Worm (Caenorhabditis elegans) whole organism, L1 larva: ENCODE data around the gene smex-1.
A peak's percentile ranks its signal among the peaks of the same experiment; 100 is the strongest.

Experiments used
- Y116A8C.19 ChIP-seq: sonication (generic microtip); optimal IDR thresholded peaks from 2 replicates; lab custom pipeline; 2016; ENCODE audit warnings: missing compliant biosample characterization, missing genetic modification characterization, borderline replicate concordance
- aha-1 ChIP-seq: fragments of 150-350 bp; optimal IDR thresholded peaks from 2 replicates; lab custom pipeline; 2014; ENCODE audit warnings: missing biosample characterization, missing genetic modification characterization
- alr-1 ChIP-seq: fragments of 200-800 bp; sonication (Bioruptor generic); optimal IDR thresholded peaks from 2 replicates; lab custom pipeline; 2018; ENCODE audit warnings: borderline replicate concordance, mild to moderate bottlenecking, missing genetic modification characterization, missing compliant biosample characterization
- aly-2 ChIP-seq: fragments of 150-350 bp; optimal IDR thresholded peaks from 2 replicates; lab custom pipeline; 2014; ENCODE audit warnings: missing biosample characterization, missing genetic modification characterization
- ceh-90 ChIP-seq: sonication (generic microtip); optimal IDR thresholded peaks from 2 replicates; lab custom pipeline; 2016; ENCODE audit warnings: missing genetic modification characterization, missing compliant biosample characterization
- ces-1 ChIP-seq: fragments of 150-350 bp; optimal IDR thresholded peaks from 2 replicates; lab custom pipeline; 2014; ENCODE audit warnings: missing biosample characterization, missing genetic modification reagents, missing genetic modification characterization
- dpl-1 ChIP-seq, 3 experiments: fragments of 150-350 bp in 2 of 3; sonication (generic microtip) in 1 of 3; optimal IDR thresholded peaks; 2 replicates each; lab custom pipeline; 2014 to 2017; ENCODE audit warnings: missing biosample characterization in 3 of 3, missing genetic modification characterization in 3 of 3, missing genetic modification reagents in 3 of 3
- efl-1 ChIP-seq, 4 experiments: fragments of 150-350 bp; optimal IDR thresholded peaks in 3 of 4; peaks in 1 of 4; 1 replicate in 1 of 4; 2 replicates in 3 of 4; lab custom pipeline; 2014; ENCODE audit warnings: missing biosample characterization in 2 of 4, missing genetic modification characterization in 2 of 4, missing genetic modification reagents in 2 of 4
- egl-13 ChIP-seq: sonication (generic microtip); optimal IDR thresholded peaks from 2 replicates; lab custom pipeline; 2016; ENCODE audit warnings: missing genotype, missing genetic modification reagents, missing genetic modification characterization, missing compliant biosample characterization
- egl-27 ChIP-seq, 2 experiments: fragments of 150-350 bp in 1 of 2; sonication (generic microtip); optimal IDR thresholded peaks; 3 replicates each; lab custom pipeline; 2017 to 2018; ENCODE audit warnings: missing biosample characterization in 2 of 2, missing genetic modification characterization in 2 of 2, missing genetic modification reagents in 2 of 2
- elt-2 ChIP-seq: sonication (generic microtip); optimal IDR thresholded peaks from 2 replicates; lab custom pipeline; 2016; ENCODE audit warnings: missing genetic modification characterization, mild to moderate bottlenecking, inconsistent platforms, missing compliant biosample characterization, missing genetic modification reagents
- elt-3 ChIP-seq, 6 experiments: fragments of 150-350 bp in 1 of 6; sonication (generic microtip); optimal IDR thresholded peaks; 2 replicates each; lab custom pipeline; 2017 to 2018; ENCODE audit warnings: missing biosample characterization in 6 of 6, missing genetic modification characterization in 6 of 6, inconsistent platforms in 1 of 6
- ets-5 ChIP-seq: fragments of 200-800 bp; sonication (Bioruptor generic); IDR thresholded peaks from 2 replicates; pipeline ENCODE4 v1.3.6; 2022; ENCODE audit warnings: missing genetic modification characterization, missing compliant biosample characterization
- fkh-10 ChIP-seq: sonication (generic microtip); optimal IDR thresholded peaks from 2 replicates; lab custom pipeline; 2017; ENCODE audit warnings: missing biosample characterization, missing genetic modification reagents, missing genetic modification characterization
- fkh-4 ChIP-seq: sonication (generic microtip); optimal IDR thresholded peaks from 2 replicates; lab custom pipeline; 2016; ENCODE audit warnings: missing compliant biosample characterization, missing genetic modification characterization, borderline replicate concordance
- fkh-8 ChIP-seq: sonication (generic microtip); optimal IDR thresholded peaks from 2 replicates; lab custom pipeline; 2016; ENCODE audit warnings: mild to moderate bottlenecking, missing genetic modification characterization, missing compliant biosample characterization
- fos-1 ChIP-seq: fragments of 150-350 bp; optimal IDR thresholded peaks from 2 replicates; lab custom pipeline; 2014; ENCODE audit warnings: missing biosample characterization, missing genetic modification characterization
- grh-1 ChIP-seq: fragments of 200-800 bp; sonication (Bioruptor generic); IDR thresholded peaks from 2 replicates; pipeline ENCODE4 v1.3.6; 2022; ENCODE audit warnings: missing genetic modification reagents, missing genetic modification characterization, missing compliant biosample characterization
- hlh-17 ChIP-seq: fragments of 200-800 bp; sonication (Bioruptor generic); optimal IDR thresholded peaks from 2 replicates; lab custom pipeline; 2018; ENCODE audit warnings: missing genetic modification characterization, mild to moderate bottlenecking, missing compliant biosample characterization, moderate library complexity, borderline replicate concordance
- hlh-4 ChIP-seq: sonication (generic microtip); optimal IDR thresholded peaks from 2 replicates; lab custom pipeline; 2016; ENCODE audit warnings: mild to moderate bottlenecking, missing genetic modification characterization, missing compliant biosample characterization
- isw-1 ChIP-seq: fragments of 200-800 bp; sonication (Bioruptor generic); IDR thresholded peaks from 2 replicates; pipeline ENCODE4 v1.3.6; 2022; ENCODE audit warnings: missing genetic modification characterization, missing compliant biosample characterization
- lin-14 ChIP-seq: fragments of 200-800 bp; sonication (Bioruptor generic); optimal IDR thresholded peaks from 2 replicates; lab custom pipeline; 2018; ENCODE audit warnings: mild to moderate bottlenecking, missing genetic modification characterization, moderate library complexity, missing compliant biosample characterization
- mab-9 ChIP-seq: fragments of 200-800 bp; sonication (Bioruptor generic); IDR thresholded peaks from 2 replicates; pipeline ENCODE4 v1.3.6; 2022; ENCODE audit warnings: missing genetic modification reagents, missing genetic modification characterization, missing compliant biosample characterization
- mep-1 ChIP-seq: fragments of 150-350 bp; optimal IDR thresholded peaks from 2 replicates; lab custom pipeline; 2014; ENCODE audit warnings: missing biosample characterization, missing genetic modification characterization
- nhr-12 ChIP-seq: sonication (generic microtip); optimal IDR thresholded peaks from 2 replicates; lab custom pipeline; 2017; ENCODE audit warnings: missing biosample characterization, missing genetic modification characterization
- nhr-20 ChIP-seq: sonication (generic microtip); optimal IDR thresholded peaks from 2 replicates; lab custom pipeline; 2016; ENCODE audit warnings: mild to moderate bottlenecking, missing genetic modification characterization, missing compliant biosample characterization
- nhr-47 ChIP-seq: sonication (generic microtip); optimal IDR thresholded peaks from 2 replicates; lab custom pipeline; 2016; ENCODE audit warnings: mild to moderate bottlenecking, missing genetic modification characterization, moderate library complexity, missing compliant biosample characterization
- nhr-71 ChIP-seq: sonication (generic microtip); optimal IDR thresholded peaks from 2 replicates; lab custom pipeline; 2016; ENCODE audit warnings: mild to moderate bottlenecking, missing genetic modification characterization, moderate library complexity, missing compliant biosample characterization
- nhr-76 ChIP-seq: sonication (generic microtip); optimal IDR thresholded peaks from 2 replicates; lab custom pipeline; 2017; ENCODE audit warnings: missing biosample characterization, missing genetic modification characterization
- nhr-90 ChIP-seq: sonication (generic microtip); optimal IDR thresholded peaks from 2 replicates; lab custom pipeline; 2016; ENCODE audit warnings: mild to moderate bottlenecking, missing genetic modification characterization, missing compliant biosample characterization; ENCODE audit not compliant: poor library complexity
- pag-3 ChIP-seq: sonication (generic microtip); optimal IDR thresholded peaks from 2 replicates; lab custom pipeline; 2017; ENCODE audit warnings: missing genetic modification characterization, mild to moderate bottlenecking, missing compliant biosample characterization, antibody characterized with exemption, borderline replicate concordance; ENCODE audit not compliant: insufficient read depth
- pqm-1 ChIP-seq: sonication (generic microtip); optimal IDR thresholded peaks from 3 replicates; lab custom pipeline; 2017; ENCODE audit warnings: missing biosample characterization, missing genetic modification characterization
- rnt-1 ChIP-seq: sonication (generic microtip); optimal IDR thresholded peaks from 2 replicates; lab custom pipeline; 2016; ENCODE audit warnings: mild to moderate bottlenecking, missing genetic modification characterization, moderate library complexity, missing compliant biosample characterization
- skn-1 ChIP-seq: fragments of 150-350 bp; optimal IDR thresholded peaks from 2 replicates; lab custom pipeline; 2014; ENCODE audit warnings: missing biosample characterization, missing genetic modification characterization
- snu-23 ChIP-seq: sonication (generic microtip); optimal IDR thresholded peaks from 2 replicates; lab custom pipeline; 2016; ENCODE audit warnings: missing genetic modification characterization, missing compliant biosample characterization
- sup-37 ChIP-seq: fragments of 200-800 bp; sonication (Bioruptor generic); optimal IDR thresholded peaks from 2 replicates; lab custom pipeline; 2018; ENCODE audit warnings: mild to moderate bottlenecking, missing genetic modification characterization, missing compliant biosample characterization
- tbx-2 ChIP-seq: sonication (generic microtip); optimal IDR thresholded peaks from 2 replicates; lab custom pipeline; 2016; ENCODE audit warnings: missing genetic modification characterization, missing compliant biosample characterization
- tlp-1 ChIP-seq: fragments of 150-350 bp; optimal IDR thresholded peaks from 2 replicates; lab custom pipeline; 2014; ENCODE audit warnings: missing biosample characterization, missing genetic modification characterization
- unc-98 ChIP-seq: fragments of 200-800 bp; sonication (Bioruptor generic); IDR thresholded peaks from 2 replicates; pipeline ENCODE4 v1.3.6; 2022; ENCODE audit warnings: missing genetic modification characterization, missing compliant biosample characterization
- zag-1 ChIP-seq: fragments of 150-350 bp; optimal IDR thresholded peaks from 2 replicates; lab custom pipeline; 2014; ENCODE audit warnings: missing biosample characterization, missing genetic modification characterization
- zip-4 ChIP-seq: fragments of 200-800 bp; sonication (Bioruptor generic); optimal IDR thresholded peaks from 2 replicates; lab custom pipeline; 2018; ENCODE audit warnings: mild to moderate bottlenecking, missing genetic modification characterization, moderate library complexity, missing compliant biosample characterization
- ztf-11 ChIP-seq, 2 experiments: sonication (generic microtip); optimal IDR thresholded peaks; 2 replicates each; lab custom pipeline; 2016 to 2017; ENCODE audit warnings: missing genetic modification characterization in 2 of 2, missing biosample characterization in 1 of 2, missing compliant biosample characterization in 1 of 2
- ztf-4 ChIP-seq: fragments of 150-350 bp; optimal IDR thresholded peaks from 2 replicates; lab custom pipeline; 2014; ENCODE audit warnings: missing biosample characterization, missing genetic modification characterization

The smex-1 gene

DNA sequence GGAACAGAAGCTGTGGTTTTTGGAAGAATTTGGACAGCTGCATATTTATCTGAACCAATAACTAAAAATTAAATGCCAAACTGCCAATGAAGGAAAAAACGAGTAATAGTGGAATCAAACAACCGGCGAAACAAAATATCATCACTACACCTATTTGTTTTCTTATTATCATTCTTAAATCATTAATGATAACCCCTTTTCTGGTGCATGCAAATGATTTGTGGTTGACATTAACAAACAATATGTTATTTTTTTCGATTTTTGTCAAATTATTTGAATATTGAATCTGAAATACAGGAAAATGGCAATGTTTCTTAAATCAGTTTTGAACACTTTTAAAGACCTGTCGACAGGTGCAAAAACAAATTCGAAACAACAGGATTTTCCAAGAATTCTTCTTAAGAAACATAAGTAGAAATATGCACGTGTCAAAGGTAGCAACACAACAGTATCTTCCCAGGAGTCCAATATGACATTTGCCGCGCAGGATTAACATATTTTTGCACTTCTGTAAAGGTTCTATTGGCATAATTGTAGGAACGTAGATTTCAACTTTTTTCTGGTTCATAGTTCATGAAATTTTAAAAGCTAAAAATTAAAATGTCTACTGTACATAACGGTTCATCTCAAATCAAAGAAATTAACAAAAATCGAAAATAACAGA, 3.6 kb upstream of the smex-1 start, which contains the start of gene W02D7.5:
TSS of gene W02D7.5 (minus strand) at position 51 of the 664 bp plus-strand sequence.
- no peak for TF ChIP-seq efl-1 (optimal IDR thresholded peaks at IDR 0.05; lab: Kevin White, UChicago)
- peak in 1 of 2 experiments; percentile 69 for TF ChIP-seq efl-1 (GFP tag; optimal IDR thresholded peaks at IDR 0.05 in 1 of 2; lab: Kevin White, UChicago)
- TF ChIP-seq hlh-4 = peak; percentile 68
- no peak for TF ChIP-seq rnt-1 (tag; lab: Kevin White, UChicago)

DNA sequence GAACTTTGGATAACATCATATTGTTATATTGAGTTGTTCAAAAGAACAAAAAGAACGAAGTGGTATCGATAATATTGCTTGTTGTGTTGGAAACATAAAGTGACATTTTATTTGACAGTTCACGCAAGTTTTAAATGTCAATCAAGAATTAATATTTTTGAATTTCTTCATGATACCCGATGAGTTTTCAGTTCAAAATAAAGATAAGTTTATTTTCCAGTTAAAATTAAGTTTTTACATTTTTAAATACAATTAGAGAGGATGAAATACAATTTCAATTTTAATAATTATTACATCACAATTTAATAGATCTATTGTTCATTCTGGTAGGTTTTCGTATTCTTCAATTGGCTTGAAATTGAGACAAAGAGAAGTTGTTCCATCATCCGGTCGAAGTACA, 1.7 kb upstream of the smex-1 start, which contains the start of gene W02D7.4:
TSS of gene W02D7.4 (minus strand) at position 101 of the 400 bp plus-strand sequence.
- TF ChIP-seq mep-1 (tag; lab: Kevin White, UChicago) (no peak), sup-37 (GFP tag; lab: Kevin White, UChicago) (no peak), aly-2 (no peak), nhr-90 (tag; lab: Kevin White, UChicago) (no peak), nhr-20 (tag; lab: Kevin White, UChicago) (no peak), fkh-4 (no peak), aha-1 (tag; lab: Kevin White, UChicago) (no peak), nhr-47 (tag; lab: Kevin White, UChicago) (no peak), snu-23 (no peak)

DNA sequence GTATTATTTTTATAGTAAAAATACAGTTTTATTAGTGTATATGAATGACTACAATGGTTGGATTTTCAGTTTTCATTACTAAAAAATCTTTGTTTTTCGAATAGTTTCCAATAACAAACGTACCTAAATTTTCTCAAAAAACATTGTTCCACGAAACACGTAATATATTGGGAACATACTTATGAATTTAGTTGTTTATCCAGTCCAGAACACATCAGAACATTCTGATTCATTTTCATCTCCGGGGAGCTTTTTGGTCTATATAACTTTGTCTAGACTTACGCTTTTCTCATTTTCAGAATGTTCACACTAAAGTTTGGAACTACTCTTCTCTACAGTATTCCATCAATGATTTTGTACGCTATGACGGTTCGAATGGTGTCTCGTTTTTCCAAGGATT, 4.0 kb downstream of the smex-1 start, which contains the start of gene srg-33:
TSS of gene srg-33 (plus strand) at position 301 of the 400 bp plus-strand sequence.
- TF ChIP-seq ztf-4 (tag; lab: Kevin White, UChicago) = no peak
- TF ChIP-seq alr-1 (tag; lab: Kevin White, UChicago) = no peak
- TF ChIP-seq ceh-90 = no peak
- no peak for TF ChIP-seq ces-1 (GFP tag; lab: Kevin White, UChicago)
- no peak for TF ChIP-seq ets-5 (GFP tag; lab: Robert Waterston, UW)
- TF ChIP-seq elt-2 (tag; lab: Kevin White, UChicago) = no peak
- no peak for TF ChIP-seq hlh-17 (GFP tag; lab: Kevin White, UChicago)

DNA sequence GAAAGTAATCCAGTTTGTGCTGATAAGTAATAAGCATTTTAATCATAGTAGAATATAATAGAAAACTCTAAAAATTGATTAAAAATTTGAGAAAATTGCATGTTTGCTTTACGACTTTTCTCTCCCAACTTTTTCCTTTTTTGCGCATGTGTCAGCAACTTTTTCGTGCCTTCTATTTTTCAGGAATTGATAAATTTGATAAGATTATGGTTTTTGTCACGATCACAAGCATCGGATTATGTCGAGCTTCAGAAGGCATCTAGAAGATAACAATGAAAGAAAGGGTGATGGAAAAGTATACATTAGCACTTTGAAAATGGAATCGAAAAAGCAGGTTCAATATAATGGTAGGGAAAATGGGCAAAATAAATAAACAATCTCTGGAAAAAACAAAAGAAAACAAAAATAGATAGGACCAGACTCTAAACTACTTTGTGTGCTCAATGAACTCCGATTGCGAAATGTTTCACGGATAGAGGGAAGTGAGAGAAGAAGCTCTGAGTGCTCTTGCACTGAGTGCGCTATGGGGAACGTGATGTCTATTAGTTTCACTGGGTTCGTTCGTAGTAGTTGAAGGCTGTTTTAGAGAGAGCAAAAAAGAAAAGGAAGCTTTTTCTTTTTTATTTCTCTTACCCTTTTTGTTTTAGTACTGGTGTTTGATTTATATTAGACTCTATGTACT, 7.5 kb downstream of the smex-1 start:
- TF ChIP-seq pqm-1 (tag; lab: Kevin White, UChicago) = no peak
- no peak for TF ChIP-seq lin-14 (GFP tag; lab: Kevin White, UChicago)
- TF ChIP-seq tbx-2 (tag; lab: Kevin White, UChicago) = no peak
- no peak for TF ChIP-seq aha-1 (tag; lab: Kevin White, UChicago)
- TF ChIP-seq nhr-76 = no peak
- TF ChIP-seq tlp-1 = no peak
- no peak for TF ChIP-seq hlh-4
- TF ChIP-seq egl-13 (tag; lab: Kevin White, UChicago) = no peak
- TF ChIP-seq isw-1 (GFP tag; lab: Robert Waterston, UW) = no peak
- TF ChIP-seq zag-1 (tag; lab: Kevin White, UChicago) = no peak
- TF ChIP-seq Y116A8C.19 = no peak
- no peak for TF ChIP-seq elt-3 (tag; optimal IDR thresholded peaks at IDR 0.05; lab: Kevin White, UChicago)
- no peak for TF ChIP-seq ztf-11 (tag; optimal IDR thresholded peaks at IDR 0.05; lab: Kevin White, UChicago)
- no peak for TF ChIP-seq egl-27 (tag; optimal IDR thresholded peaks at IDR 0.05; lab: Kevin White, UChicago)
- TF ChIP-seq mab-9 (GFP tag; lab: Robert Waterston, UW) = no peak
- no peak for TF ChIP-seq ces-1 (GFP tag; lab: Kevin White, UChicago)
- TF ChIP-seq unc-98 (GFP tag; lab: Robert Waterston, UW) = no peak
- no peak for TF ChIP-seq ztf-4 (tag; lab: Kevin White, UChicago)
- no peak for TF ChIP-seq pag-3 (tag; lab: Kevin White, UChicago)
- no peak for TF ChIP-seq nhr-12
- TF ChIP-seq fkh-10 (GFP tag; lab: Kevin White, UChicago) = no peak
- no peak for TF ChIP-seq grh-1
- peak; percentile 17 for TF ChIP-seq nhr-71 (tag; lab: Kevin White, UChicago)
- TF ChIP-seq ets-5 (GFP tag; lab: Robert Waterston, UW) = no peak
- TF ChIP-seq dpl-1 (GFP tag; optimal IDR thresholded peaks at IDR 0.05; lab: Kevin White, UChicago) = no peak
- peak; percentile 44 for TF ChIP-seq skn-1
- peak; percentile 35 for TF ChIP-seq zip-4
- peak; percentile 5 for TF ChIP-seq fkh-8 (tag; lab: Kevin White, UChicago)
- TF ChIP-seq fos-1 (tag; lab: Kevin White, UChicago) = no peak
